Fruit fly (Drosophila melanogaster) whole organism, pupa: ENCODE measurements around the gene CG11768.

ENCODE experiments used
- CG10348 ChIP-seq: fragments of 200-800 bp; sonication (Bioruptor generic); IDR thresholded peaks from 2 replicates; pipeline ENCODE4 v1.3.6; 2022; ENCODE audit warnings: missing biosample characterization, missing genetic modification characterization
- CG12605 ChIP-seq: fragments of 200-800 bp; sonication (Bioruptor generic); IDR thresholded peaks from 2 replicates; pipeline ENCODE4 v1.3.6; 2022; ENCODE audit warnings: missing biosample characterization, missing genetic modification characterization
- CG13204 ChIP-seq: fragments of 200-800 bp; sonication (Bioruptor generic); optimal IDR thresholded peaks from 2 replicates; lab custom pipeline; 2018; ENCODE audit warnings: missing biosample characterization, mild to moderate bottlenecking, missing genetic modification characterization, moderate library complexity
- CG14655 ChIP-seq: fragments of 200-800 bp; sonication (Bioruptor generic); optimal IDR thresholded peaks from 3 replicates; lab custom pipeline; 2017; ENCODE audit warnings: mild to moderate bottlenecking, missing biosample characterization, missing genetic modification reagents, missing genetic modification characterization
- CG15710 ChIP-seq: fragments of 200-800 bp; sonication (Bioruptor generic); optimal IDR thresholded peaks from 2 replicates; lab custom pipeline; 2018; ENCODE audit warnings: missing biosample characterization, mild to moderate bottlenecking, missing genetic modification characterization, moderate library complexity
- CG17806 ChIP-seq: fragments of 200-800 bp; sonication (Bioruptor generic); optimal IDR thresholded peaks from 2 replicates; lab custom pipeline; 2018; ENCODE audit warnings: missing biosample characterization, mild to moderate bottlenecking, missing genetic modification characterization, moderate library complexity
- CG32121 ChIP-seq: fragments of 200-800 bp; sonication (Bioruptor generic); IDR thresholded peaks from 2 replicates; pipeline ENCODE4 v1.3.6; 2022; ENCODE audit warnings: missing biosample characterization, missing genetic modification characterization
- CG34367 ChIP-seq: fragments of 200-800 bp; sonication (Bioruptor generic); optimal IDR thresholded peaks from 2 replicates; lab custom pipeline; 2018; ENCODE audit warnings: missing biosample characterization, mild to moderate bottlenecking, missing genetic modification characterization
- CG4496 ChIP-seq: fragments of 200-800 bp; sonication (Bioruptor generic); IDR thresholded peaks from 3 replicates; pipeline ENCODE4 v1.3.6; 2022; ENCODE audit warnings: missing biosample characterization, missing genetic modification characterization
- CG8159 ChIP-seq: fragments of 200-800 bp; sonication (Bioruptor generic); optimal IDR thresholded peaks from 3 replicates; lab custom pipeline; 2018; ENCODE audit warnings: missing biosample characterization, mild to moderate bottlenecking, missing genetic modification characterization, moderate library complexity
- CG8301 ChIP-seq: fragments of 200-800 bp; sonication (Bioruptor generic); optimal IDR thresholded peaks from 2 replicates; lab custom pipeline; 2018; ENCODE audit warnings: missing biosample characterization, mild to moderate bottlenecking, missing genetic modification characterization
- CG9948 ChIP-seq: fragments of 200-800 bp; sonication (Bioruptor generic); optimal IDR thresholded peaks from 2 replicates; lab custom pipeline; 2018; ENCODE audit warnings: missing biosample characterization, mild to moderate bottlenecking, missing genetic modification characterization, moderate library complexity
- D1 ChIP-seq: fragments of 200-800 bp; sonication (Bioruptor generic); optimal IDR thresholded peaks from 2 replicates; lab custom pipeline; 2018; ENCODE audit warnings: missing biosample characterization, mild to moderate bottlenecking, missing genetic modification characterization, moderate library complexity
- EcR ChIP-seq: fragments of 200-800 bp; sonication (Bioruptor generic); optimal IDR thresholded peaks from 3 replicates; lab custom pipeline; 2019; ENCODE audit warnings: missing biosample characterization, missing genetic modification characterization, mild to moderate bottlenecking, moderate library complexity, missing genetic modification reagents
- Ets98B ChIP-seq: fragments of 200-800 bp; sonication (Bioruptor generic); IDR thresholded peaks from 2 replicates; pipeline ENCODE4 v1.3.6; 2022; ENCODE audit warnings: missing biosample characterization, missing genetic modification characterization
- Pif1A ChIP-seq: fragments of 200-800 bp; sonication (Bioruptor generic); optimal IDR thresholded peaks from 3 replicates; lab custom pipeline; 2016; ENCODE audit warnings: missing biosample characterization, missing genetic modification characterization
- Pif1B ChIP-seq: fragments of 200-800 bp; sonication (Bioruptor generic); optimal IDR thresholded peaks from 3 replicates; lab custom pipeline; 2016; ENCODE audit warnings: missing biosample characterization, missing genetic modification characterization
- Snoo ChIP-seq: fragments of 200-800 bp; sonication (Bioruptor generic); optimal IDR thresholded peaks from 3 replicates; lab custom pipeline; 2017; ENCODE audit warnings: missing biosample characterization, mild to moderate bottlenecking, missing genetic modification characterization, inconsistent platforms
- fd96Ca ChIP-seq: fragments of 200-800 bp; sonication (Bioruptor generic); IDR thresholded peaks from 3 replicates; pipeline ENCODE4 v1.3.6; 2022; ENCODE audit warnings: missing biosample characterization, missing genetic modification characterization
- gl ChIP-seq: fragments of 200-800 bp; sonication (Bioruptor generic); optimal IDR thresholded peaks from 2 replicates; lab custom pipeline; 2018; ENCODE audit warnings: missing biosample characterization, mild to moderate bottlenecking, missing genetic modification characterization
- rn ChIP-seq: fragments of 200-800 bp; sonication (Bioruptor generic); IDR thresholded peaks from 2 replicates; pipeline ENCODE4 v1.3.6; 2022; ENCODE audit warnings: missing biosample characterization, missing genetic modification characterization

Gene CG11768

dm6 chr3R:8741248-8741647 lies 26.8 kb downstream of the CG11768 start:
- TF ChIP-seq EcR (no peak), Pif1B (GFP tag; lab: Kevin White, UChicago) (no peak), CG14655 (no peak), Ets98B (no peak), rn (GFP tag; lab: Robert Waterston, UW) (no peak), CG17806 (tag; lab: Kevin White, UChicago) (no peak), CG13204 (GFP tag; lab: Kevin White, UChicago) (no peak), D1 (no peak), CG8159 (tag; lab: Kevin White, UChicago) (no peak), Snoo (no peak), CG8301 (tag; lab: Kevin White, UChicago) (no peak), Pif1A (GFP tag; lab: Kevin White, UChicago) (no peak), fd96Ca (GFP tag; lab: Robert Waterston, UW) (no peak)
- TF ChIP-seq, all 21 proteins: peak for 0

DNA sequence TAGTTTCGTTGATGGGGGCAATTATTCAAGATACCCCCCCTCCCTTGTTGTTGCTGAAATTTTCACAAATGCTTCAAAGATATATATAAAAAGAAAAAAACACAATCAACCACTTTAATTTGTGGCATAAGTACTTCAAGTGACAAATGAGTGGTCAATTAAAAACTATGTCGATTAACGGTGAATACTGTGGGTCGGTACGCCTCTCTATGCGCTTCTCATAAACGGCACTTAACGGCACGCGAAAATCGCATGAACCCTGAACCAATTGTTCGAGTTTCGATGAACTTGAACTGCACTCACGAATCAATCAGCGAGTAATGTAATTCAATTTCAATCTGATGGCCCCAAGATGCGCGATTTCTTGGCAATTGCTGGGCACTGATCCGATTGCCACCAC lies 27.9 kb downstream of the CG11768 start:
- no peak for TF ChIP-seq CG17806 (tag; lab: Kevin White, UChicago)
- no peak for TF ChIP-seq Pif1A (GFP tag; lab: Kevin White, UChicago)
- TF ChIP-seq rn (GFP tag; lab: Robert Waterston, UW), result no peak
- no peak for TF ChIP-seq Pif1B (GFP tag; lab: Kevin White, UChicago)
- no peak for TF ChIP-seq D1
- TF ChIP-seq Snoo, result no peak
- no peak for TF ChIP-seq CG13204 (GFP tag; lab: Kevin White, UChicago)
- no peak for TF ChIP-seq gl (tag; lab: Kevin White, UChicago)
- TF ChIP-seq CG10348 (GFP tag; lab: Robert Waterston, UW), result no peak
- TF ChIP-seq CG15710, result no peak
- no peak for TF ChIP-seq CG32121 (GFP tag; lab: Robert Waterston, UW)
- no peak for TF ChIP-seq CG34367 (tag; lab: Kevin White, UChicago)
- no peak for TF ChIP-seq fd96Ca (GFP tag; lab: Robert Waterston, UW)
- no peak for TF ChIP-seq CG4496 (GFP tag; lab: Robert Waterston, UW)
- no peak for TF ChIP-seq CG8159 (tag; lab: Kevin White, UChicago)
- TF ChIP-seq CG12605, result no peak
- TF ChIP-seq CG14655, result no peak

DNA sequence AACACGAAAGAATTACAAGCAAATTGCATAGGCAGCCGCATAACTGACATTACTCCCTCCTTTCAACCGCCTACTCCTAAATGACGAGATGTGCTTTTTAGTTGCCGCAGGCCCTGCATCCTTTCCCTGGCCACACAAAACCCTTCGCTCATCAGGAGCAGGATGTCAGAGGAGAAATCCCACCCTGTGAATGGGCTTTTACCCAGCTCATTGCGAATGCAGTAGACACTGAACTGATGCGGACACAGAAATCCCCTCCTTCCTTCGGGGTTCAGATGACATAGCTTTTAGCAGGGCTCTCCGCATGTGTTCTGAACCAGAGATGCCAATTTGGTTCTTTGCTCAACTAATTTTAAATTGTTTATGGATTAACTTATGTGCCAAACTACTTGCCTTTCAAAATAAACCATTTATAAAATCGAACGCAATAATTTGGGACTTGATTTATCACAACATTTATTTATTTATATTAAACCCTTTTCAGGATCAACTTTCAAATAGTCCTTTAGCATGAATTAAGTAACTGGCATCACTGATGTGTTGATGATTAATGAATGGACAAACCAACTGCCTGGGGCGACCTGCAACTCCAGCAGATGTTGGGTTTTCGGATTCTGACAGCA lies 28.7 kb downstream of the CG11768 start:
- TF ChIP-seq CG8301 (tag; lab: Kevin White, UChicago) (no peak), gl (tag; lab: Kevin White, UChicago) (no peak), Pif1B (GFP tag; lab: Kevin White, UChicago) (no peak), CG15710 (peak; percentile 34), EcR (no peak), D1 (no peak), rn (GFP tag; lab: Robert Waterston, UW) (no peak), Snoo (peak; percentile 31), fd96Ca (GFP tag; lab: Robert Waterston, UW) (no peak), Pif1A (GFP tag; lab: Kevin White, UChicago) (no peak), CG14655 (no peak), CG32121 (GFP tag; lab: Robert Waterston, UW) (no peak), CG10348 (GFP tag; lab: Robert Waterston, UW) (no peak), CG12605 (no peak), CG9948 (tag; lab: Kevin White, UChicago) (peak; percentile 11), Ets98B (no peak), CG17806 (tag; lab: Kevin White, UChicago) (peak; percentile 49), CG8159 (tag; lab: Kevin White, UChicago) (peak; percentile 76), CG13204 (GFP tag; lab: Kevin White, UChicago) (no peak), CG34367 (tag; lab: Kevin White, UChicago) (no peak), CG4496 (GFP tag; lab: Robert Waterston, UW) (no peak)

dm6 chr3R:8731597-8732263 lies 36.3 kb downstream of the CG11768 start, which contains the start of the genes M1BP and CG8202:
Gene M1BP, minus strand, starts transcription at chr3R:8731698.
Gene CG8202, plus strand, starts transcription at chr3R:8732091.
- TF ChIP-seq Pif1A (GFP tag; lab: Kevin White, UChicago) (no peak), CG4496 (GFP tag; lab: Robert Waterston, UW) (peak; percentile 68), CG15710 (peak; percentile 88), Ets98B (peak; percentile 54; the same call in 1 of the 2 replicates), EcR (no peak), D1 (no peak), CG10348 (GFP tag; lab: Robert Waterston, UW) (no peak), gl (tag; lab: Kevin White, UChicago) (no peak), CG34367 (tag; lab: Kevin White, UChicago) (peak; percentile 72), Snoo (peak; percentile 88), fd96Ca (GFP tag; lab: Robert Waterston, UW) (peak; percentile 63; the same call in 2 of the 3 replicates), rn (GFP tag; lab: Robert Waterston, UW) (no peak), CG13204 (GFP tag; lab: Kevin White, UChicago) (no peak), CG14655 (no peak), CG9948 (tag; lab: Kevin White, UChicago) (peak; percentile 85), CG8159 (tag; lab: Kevin White, UChicago) (peak; percentile 98), CG17806 (tag; lab: Kevin White, UChicago) (peak; percentile 73), CG12605 (0 out of 2 replicates have a peak, but pooled peaks have one; percentile 31), CG32121 (GFP tag; lab: Robert Waterston, UW) (peak; percentile 64), CG8301 (tag; lab: Kevin White, UChicago) (no peak), Pif1B (GFP tag; lab: Kevin White, UChicago) (no peak)

DNA sequence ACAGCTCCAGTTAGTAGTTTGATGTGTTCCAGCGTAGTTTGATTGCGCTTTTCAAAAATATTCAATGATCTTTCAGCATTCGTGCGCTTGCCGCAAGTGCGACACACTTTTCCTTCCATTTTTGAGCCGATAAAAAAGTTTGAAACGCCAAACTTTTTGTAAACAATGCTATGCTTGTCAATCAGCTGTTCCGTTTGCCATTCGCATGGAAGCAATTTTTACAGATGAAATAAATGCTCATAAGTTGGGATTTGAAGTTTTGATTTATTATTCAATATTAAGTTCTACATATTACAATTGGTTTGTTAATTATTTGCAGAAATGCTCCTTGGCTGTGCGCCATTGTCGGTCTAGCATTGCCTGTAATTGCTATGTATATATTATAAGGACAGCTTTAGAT lies 38.5 kb downstream of the CG11768 start, which contains the start of gene ranshi:
TSS of gene ranshi (minus strand) at position 152 of the 400 bp plus-strand sequence.
- no peak for TF ChIP-seq rn (GFP tag; lab: Robert Waterston, UW)
- no peak for TF ChIP-seq CG8301 (tag; lab: Kevin White, UChicago)
- no peak for TF ChIP-seq fd96Ca (GFP tag; lab: Robert Waterston, UW)
- no peak for TF ChIP-seq CG17806 (tag; lab: Kevin White, UChicago)
- no peak for TF ChIP-seq Snoo
- no peak for TF ChIP-seq EcR
- no peak for TF ChIP-seq CG13204 (GFP tag; lab: Kevin White, UChicago)
- no peak for TF ChIP-seq CG34367 (tag; lab: Kevin White, UChicago)
- no peak for TF ChIP-seq CG12605
- TF ChIP-seq CG4496 (GFP tag; lab: Robert Waterston, UW), result no peak
- TF ChIP-seq CG9948 (tag; lab: Kevin White, UChicago), result no peak
- no peak for TF ChIP-seq Pif1B (GFP tag; lab: Kevin White, UChicago)
- TF ChIP-seq CG15710, result no peak
- TF ChIP-seq CG8159 (tag; lab: Kevin White, UChicago), result no peak
- no peak for TF ChIP-seq CG32121 (GFP tag; lab: Robert Waterston, UW)
- TF ChIP-seq Ets98B, result no peak
- TF ChIP-seq Pif1A (GFP tag; lab: Kevin White, UChicago), result no peak
- no peak for TF ChIP-seq CG10348 (GFP tag; lab: Robert Waterston, UW)
- TF ChIP-seq gl (tag; lab: Kevin White, UChicago), result no peak
- no peak for TF ChIP-seq D1
